Fruit fly (Drosophila melanogaster) whole organism, embryonic: ENCODE measurements around the gene Prp5.

Experiments used
- CG5180 ChIP-seq: fragments of 200-800 bp; sonication (Bioruptor generic); optimal IDR thresholded peaks from 3 replicates; lab custom pipeline; 2017; ENCODE audit warnings: missing biosample characterization, missing genetic modification characterization, mild to moderate bottlenecking, moderate library complexity, missing genetic modification reagents
- Camta ChIP-seq: fragments of 200-800 bp; sonication (Bioruptor generic); optimal IDR thresholded peaks from 2 replicates; lab custom pipeline; 2016; ENCODE audit warnings: missing biosample characterization, missing genetic modification characterization

DNA sequence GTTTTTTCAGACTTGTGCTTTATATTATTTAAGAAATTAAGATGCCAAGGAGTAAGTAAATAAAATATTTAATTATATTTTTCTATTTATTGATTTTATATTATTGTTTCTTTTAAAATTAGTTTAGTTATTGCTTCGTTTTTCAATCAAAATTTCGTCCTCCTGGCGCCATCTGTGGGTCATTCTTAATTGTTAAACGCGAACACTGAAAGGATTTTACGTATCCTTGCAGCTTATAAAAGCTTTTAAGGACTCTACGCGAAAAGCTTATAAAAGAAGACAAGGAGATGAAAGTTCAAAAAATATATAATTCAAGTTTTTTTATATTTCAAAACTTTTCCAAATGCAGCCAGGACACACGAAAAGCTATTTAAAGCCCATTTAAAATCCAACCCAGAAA, 35.2 kb downstream of the Prp5 start:
- TF ChIP-seq Camta (GFP tag; lab: Kevin White, UChicago) = no peak
- TF ChIP-seq CG5180 (GFP tag; lab: Kevin White, UChicago) = no peak
